Worm (Caenorhabditis elegans) whole organism, early embryonic: Measurements from ENCODE around the gene glb-11.

Experiments
- B0310.2 ChIP-seq: sonication (generic microtip); optimal IDR thresholded peaks from 2 replicates; lab custom pipeline; 2016; ENCODE audit warnings: mild to moderate bottlenecking, missing genetic modification characterization, missing compliant biosample characterization
- F13C5.2 ChIP-seq: sonication (generic microtip); optimal IDR thresholded peaks from 2 replicates; lab custom pipeline; 2017; ENCODE audit warnings: mild to moderate bottlenecking, missing genetic modification characterization, inconsistent platforms, missing compliant biosample characterization
- aly-1 ChIP-seq: sonication (generic microtip); optimal IDR thresholded peaks from 2 replicates; lab custom pipeline; 2016; ENCODE audit warnings: missing genetic modification characterization, missing compliant biosample characterization
- ama-1 ChIP-seq: fragments of 150-350 bp; optimal IDR thresholded peaks from 2 replicates; lab custom pipeline; 2014
- ceh-13 ChIP-seq: fragments of 200-800 bp; sonication (Bioruptor generic); optimal IDR thresholded peaks from 2 replicates; lab custom pipeline; 2018; ENCODE audit warnings: mild to moderate bottlenecking, missing genetic modification characterization, missing compliant biosample characterization
- ceh-36 ChIP-seq: sonication (generic microtip); optimal IDR thresholded peaks from 2 replicates; lab custom pipeline; 2016; ENCODE audit warnings: missing genetic modification characterization, inconsistent platforms, missing compliant biosample characterization
- ets-7 ChIP-seq: sonication (generic microtip); optimal IDR thresholded peaks from 2 replicates; lab custom pipeline; 2016; ENCODE audit warnings: missing genotype, missing genetic modification characterization, missing compliant biosample characterization
- flt-1 ChIP-seq: fragments of 200-800 bp; sonication (Bioruptor generic); IDR thresholded peaks from 2 replicates; pipeline ENCODE4 v1.3.6; 2022; ENCODE audit warnings: missing genetic modification characterization, missing compliant biosample characterization
- hmbx-1 ChIP-seq: sonication (generic microtip); optimal IDR thresholded peaks from 2 replicates; lab custom pipeline; 2016; ENCODE audit warnings: mild to moderate bottlenecking, missing genetic modification characterization, missing compliant biosample characterization
- hmg-4 ChIP-seq: fragments of 200-800 bp; sonication (Bioruptor generic); optimal IDR thresholded peaks from 2 replicates; lab custom pipeline; 2018; ENCODE audit warnings: mild to moderate bottlenecking, missing genetic modification characterization, missing compliant biosample characterization
- hnd-1 ChIP-seq: sonication (generic microtip); optimal IDR thresholded peaks from 2 replicates; lab custom pipeline; 2016; ENCODE audit warnings: missing genetic modification characterization, missing compliant biosample characterization
- pes-1 ChIP-seq: fragments of 200-800 bp; sonication (Bioruptor generic); IDR thresholded peaks from 2 replicates; pipeline ENCODE4 v1.3.6; 2022; ENCODE audit warnings: missing genetic modification reagents, missing genetic modification characterization, missing compliant biosample characterization
- scrt-1 ChIP-seq: fragments of 200-800 bp; sonication (Bioruptor generic); IDR thresholded peaks from 2 replicates; pipeline ENCODE4 v1.3.6; 2022; ENCODE audit warnings: missing genetic modification characterization, missing compliant biosample characterization
- sea-1 ChIP-seq: fragments of 200-800 bp; sonication (Bioruptor generic); conservative IDR thresholded peaks from 2 replicates; pipeline ENCODE4 v1.3.6; 2022; ENCODE audit warnings: missing genetic modification characterization, missing compliant biosample characterization
- tbx-11 ChIP-seq: fragments of 200-800 bp; sonication (Bioruptor generic); IDR thresholded peaks from 2 replicates; pipeline ENCODE4 v1.3.6; 2022; ENCODE audit warnings: missing genetic modification characterization, missing compliant biosample characterization
- tbx-37 ChIP-seq: fragments of 200-800 bp; sonication (Bioruptor generic); conservative IDR thresholded peaks from 2 replicates; pipeline ENCODE4 v1.3.6; 2022; ENCODE audit warnings: missing genetic modification reagents, missing genetic modification characterization, missing compliant biosample characterization
- tra-4 ChIP-seq: sonication (generic microtip); optimal IDR thresholded peaks from 2 replicates; lab custom pipeline; 2017; ENCODE audit warnings: missing genetic modification characterization, missing compliant biosample characterization

glb-11 gene

DNA sequence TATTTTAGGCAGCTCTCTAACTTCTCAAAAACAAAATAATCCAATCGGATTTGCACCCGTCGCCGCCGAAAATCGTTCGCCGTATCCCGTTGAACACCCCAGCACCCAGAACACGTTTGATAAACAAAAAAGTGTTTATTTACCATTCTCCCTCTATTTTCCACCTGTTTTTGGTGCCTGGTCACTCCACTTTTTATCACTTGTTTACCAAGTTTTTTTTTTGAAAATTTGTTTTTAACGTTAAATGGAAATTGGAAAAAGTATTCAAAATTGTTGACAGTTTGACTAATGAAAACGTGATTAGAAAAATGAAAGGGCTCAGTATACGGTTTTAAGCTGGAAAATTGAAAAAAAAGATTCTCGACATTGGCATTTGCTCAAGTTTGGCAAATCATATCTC lies 17.0 kb downstream of the glb-11 start:
- TF ChIP-seq F13C5.2 (tag; lab: Kevin White, UChicago): no peak
- TF ChIP-seq ceh-13 (GFP tag; lab: Kevin White, UChicago): no peak

DNA sequence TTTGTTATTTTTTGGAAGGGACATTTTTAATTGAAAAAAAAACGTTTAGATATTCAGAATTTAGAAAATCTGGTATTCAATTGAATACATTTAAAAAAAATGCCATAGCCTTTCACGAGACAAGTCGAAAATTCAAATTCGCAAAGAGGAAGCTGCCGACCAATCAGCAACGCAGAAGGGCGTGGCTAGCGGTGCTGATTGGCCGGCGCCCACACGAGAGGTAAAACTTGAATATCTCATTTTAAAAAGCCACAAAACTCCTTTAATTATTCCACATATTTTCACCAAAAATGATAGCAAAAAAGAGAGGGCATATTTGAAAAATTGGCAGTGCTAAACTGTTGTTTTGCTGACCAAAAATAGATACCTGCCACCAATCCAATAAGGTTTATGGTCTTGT lies 17.5 kb downstream of the glb-11 start:
- TF ChIP-seq hmbx-1 (tag; lab: Kevin White, UChicago) (no peak), tra-4 (tag; lab: Kevin White, UChicago) (no peak), aly-1 (tag; lab: Kevin White, UChicago) (no peak), ceh-36 (tag; lab: Kevin White, UChicago) (no peak), ets-7 (no peak), scrt-1 (GFP tag; lab: Robert Waterston, UW) (no peak), hmg-4 (GFP tag; lab: Kevin White, UChicago) (no peak), F13C5.2 (tag; lab: Kevin White, UChicago) (no peak), ama-1 (lab: Kevin White, UChicago) (no peak), pes-1 (GFP tag; lab: Robert Waterston, UW) (no peak), ceh-13 (GFP tag; lab: Kevin White, UChicago) (no peak), B0310.2 (tag; lab: Kevin White, UChicago) (no peak), tbx-37 (no peak), flt-1 (GFP tag; lab: Robert Waterston, UW) (no peak), hnd-1 (no peak)

DNA sequence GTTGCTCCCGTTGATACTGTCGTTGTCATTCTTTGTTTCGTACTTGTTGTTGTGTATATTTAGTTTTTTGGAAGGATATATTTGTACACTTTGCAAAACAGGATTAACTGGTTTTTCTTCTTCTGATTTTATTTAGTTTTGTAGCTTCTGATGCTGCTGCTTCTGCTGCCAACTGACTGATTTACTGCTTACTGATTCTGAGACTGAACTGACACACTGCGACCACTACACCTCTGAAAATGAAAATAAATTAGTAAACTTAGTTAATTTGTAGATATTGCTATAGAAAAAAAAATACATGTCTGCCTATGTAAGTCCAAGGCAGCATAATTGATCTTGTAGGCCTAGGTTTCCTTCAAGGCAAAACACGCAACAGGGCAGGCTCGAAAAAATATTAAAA lies 19.3 kb downstream of the glb-11 start, which contains the start of gene R10E9.4:
Gene R10E9.4 (minus strand): TSS at position 101 of the 400 bp plus-strand sequence.
- TF ChIP-seq ama-1 (lab: Kevin White, UChicago): no peak
- TF ChIP-seq tra-4 (tag; lab: Kevin White, UChicago): no peak
- no peak for TF ChIP-seq hmg-4 (GFP tag; lab: Kevin White, UChicago)
- TF ChIP-seq tbx-11 (GFP tag; lab: Robert Waterston, UW): no peak
- no peak for TF ChIP-seq B0310.2 (tag; lab: Kevin White, UChicago)
- no peak for TF ChIP-seq sea-1 (GFP tag; lab: Robert Waterston, UW)

DNA sequence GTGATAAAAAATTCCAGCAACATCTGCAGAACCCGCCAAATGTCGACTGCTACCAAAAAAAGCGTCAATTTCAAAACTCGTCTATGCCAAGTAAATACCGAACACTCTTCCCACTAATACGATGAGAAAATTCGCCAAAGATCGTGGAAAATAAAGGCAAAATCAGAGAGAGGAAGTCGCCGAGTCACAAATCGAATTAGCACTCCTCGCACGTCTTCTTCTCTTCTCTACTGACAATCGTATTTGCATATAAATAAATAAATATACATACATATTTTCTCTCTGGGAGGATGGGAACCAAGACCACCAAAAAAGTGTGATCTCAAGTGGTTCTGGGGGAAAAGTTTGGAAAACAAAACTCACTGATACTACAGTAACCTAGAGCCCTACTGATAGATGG lies 21.6 kb downstream of the glb-11 start:
- TF ChIP-seq sea-1 (GFP tag; lab: Robert Waterston, UW) (no peak), tbx-37 (no peak), B0310.2 (tag; lab: Kevin White, UChicago) (no peak), tbx-11 (GFP tag; lab: Robert Waterston, UW) (no peak), hnd-1 (no peak), scrt-1 (GFP tag; lab: Robert Waterston, UW) (no peak), ceh-13 (GFP tag; lab: Kevin White, UChicago) (no peak), pes-1 (GFP tag; lab: Robert Waterston, UW) (no peak), ama-1 (lab: Kevin White, UChicago) (no peak)

DNA sequence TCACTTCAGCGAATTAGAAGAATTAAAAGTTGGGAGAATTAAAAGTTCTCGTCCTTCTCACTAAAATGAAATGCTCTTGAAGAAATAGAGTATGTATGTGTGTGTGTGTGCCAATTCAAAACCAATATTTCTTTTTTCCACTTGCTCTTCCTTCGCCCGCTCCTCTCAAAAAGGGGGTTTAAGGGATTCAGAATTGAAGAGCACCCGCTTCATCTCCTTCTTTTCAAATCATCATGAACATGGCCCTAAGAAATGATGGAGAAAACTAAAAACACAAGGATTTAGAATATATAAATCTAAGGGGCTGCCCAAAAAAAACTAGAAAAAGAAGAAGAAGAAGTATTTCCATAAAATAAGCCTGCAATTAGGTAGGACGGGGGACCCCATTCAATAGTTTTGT lies 22.9 kb downstream of the glb-11 start:
- no peak for TF ChIP-seq ceh-36 (tag; lab: Kevin White, UChicago)

DNA sequence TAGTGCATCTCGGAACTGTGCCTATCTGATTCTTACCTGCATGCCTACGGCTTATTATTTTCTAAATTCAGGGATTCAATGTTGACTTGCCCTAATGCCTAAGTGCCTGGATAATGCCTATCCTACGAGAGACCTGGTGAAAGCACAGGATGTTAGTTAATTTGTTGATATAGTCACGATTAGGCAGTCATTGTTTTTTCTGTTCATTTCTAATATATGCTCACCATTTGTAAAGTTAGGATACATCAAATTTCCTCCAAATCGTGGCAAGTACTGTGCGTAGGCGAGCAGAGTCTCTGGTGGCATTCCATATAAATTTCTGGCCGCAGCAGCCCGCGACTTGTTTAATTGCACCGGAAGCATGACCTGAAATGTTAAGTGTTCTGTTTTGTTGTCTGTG lies 25.8 kb downstream of the glb-11 start:
- no peak for TF ChIP-seq ceh-36 (tag; lab: Kevin White, UChicago)
- no peak for TF ChIP-seq B0310.2 (tag; lab: Kevin White, UChicago)
- TF ChIP-seq ama-1 (lab: Kevin White, UChicago): no peak
- no peak for TF ChIP-seq ceh-13 (GFP tag; lab: Kevin White, UChicago)
- TF ChIP-seq sea-1 (GFP tag; lab: Robert Waterston, UW): no peak
- no peak for TF ChIP-seq F13C5.2 (tag; lab: Kevin White, UChicago)
- TF ChIP-seq hmbx-1 (tag; lab: Kevin White, UChicago): no peak
- no peak for TF ChIP-seq pes-1 (GFP tag; lab: Robert Waterston, UW)
- no peak for TF ChIP-seq tbx-37
- TF ChIP-seq ets-7: no peak
- TF ChIP-seq flt-1 (GFP tag; lab: Robert Waterston, UW): no peak
- TF ChIP-seq tra-4 (tag; lab: Kevin White, UChicago): no peak
- no peak for TF ChIP-seq hnd-1
- no peak for TF ChIP-seq aly-1 (tag; lab: Kevin White, UChicago)

DNA sequence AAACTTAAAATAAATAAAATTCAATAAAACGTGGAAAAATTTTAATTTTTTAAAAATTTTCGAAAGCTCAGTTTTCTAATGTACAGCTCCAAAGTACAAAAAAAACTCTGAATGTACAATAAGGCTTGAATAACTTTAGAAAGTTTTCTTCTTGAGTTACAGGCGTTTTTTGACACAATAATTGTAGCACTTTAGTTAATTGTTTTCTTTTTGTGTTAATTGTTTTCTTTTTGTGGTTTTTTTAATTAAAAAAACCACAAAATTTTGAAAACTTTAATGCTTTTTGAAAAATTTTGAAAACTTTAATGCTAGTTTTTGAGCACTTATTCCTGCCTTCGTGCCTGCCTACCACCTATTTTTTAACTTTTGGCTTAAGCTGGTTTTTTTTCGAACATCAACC lies 27.8 kb downstream of the glb-11 start, which contains the start of gene R10E9.2:
Gene R10E9.2 (minus strand): TSS at position 101 of the 400 bp plus-strand sequence.
- TF ChIP-seq hmg-4 (GFP tag; lab: Kevin White, UChicago) (no peak), ceh-13 (GFP tag; lab: Kevin White, UChicago) (no peak), pes-1 (GFP tag; lab: Robert Waterston, UW) (no peak), B0310.2 (tag; lab: Kevin White, UChicago) (no peak), flt-1 (GFP tag; lab: Robert Waterston, UW) (no peak), aly-1 (tag; lab: Kevin White, UChicago) (no peak), F13C5.2 (tag; lab: Kevin White, UChicago) (no peak), sea-1 (GFP tag; lab: Robert Waterston, UW) (no peak), tbx-11 (GFP tag; lab: Robert Waterston, UW) (no peak), tra-4 (tag; lab: Kevin White, UChicago) (no peak), hmbx-1 (tag; lab: Kevin White, UChicago) (no peak), tbx-37 (no peak), ceh-36 (tag; lab: Kevin White, UChicago) (no peak)

DNA sequence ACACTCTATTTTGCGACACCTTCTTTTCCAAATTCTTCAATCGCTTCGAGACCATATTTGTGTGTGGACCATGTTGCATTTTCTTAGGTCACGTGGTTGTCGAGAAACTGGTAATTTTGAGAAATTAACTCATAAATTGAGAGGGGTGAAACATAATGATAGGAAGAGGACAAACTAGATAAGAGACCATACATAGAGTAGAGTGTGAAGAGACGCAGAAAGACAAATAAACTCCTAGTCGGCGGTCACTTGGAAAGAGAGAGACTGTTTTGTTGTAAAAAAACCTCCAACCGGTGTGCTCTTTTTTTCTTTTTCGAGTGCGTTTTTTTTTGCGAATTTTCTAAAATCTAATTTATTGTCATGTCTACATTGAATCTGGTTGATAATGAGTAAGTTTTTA lies 32.0 kb downstream of the glb-11 start, which contains the start of gene R10E9.3:
Gene R10E9.3 (plus strand): TSS at position 235 of the 400 bp plus-strand sequence.
- TF ChIP-seq ama-1 (lab: Kevin White, UChicago) (no peak), hmbx-1 (tag; lab: Kevin White, UChicago) (no peak), ceh-13 (GFP tag; lab: Kevin White, UChicago) (no peak), F13C5.2 (tag; lab: Kevin White, UChicago) (no peak), B0310.2 (tag; lab: Kevin White, UChicago) (no peak), flt-1 (GFP tag; lab: Robert Waterston, UW) (no peak), ceh-36 (tag; lab: Kevin White, UChicago) (no peak)
